Worm (Caenorhabditis elegans): ENCODE results near the gene nspe-8.

nspe-8 gene

DNA sequence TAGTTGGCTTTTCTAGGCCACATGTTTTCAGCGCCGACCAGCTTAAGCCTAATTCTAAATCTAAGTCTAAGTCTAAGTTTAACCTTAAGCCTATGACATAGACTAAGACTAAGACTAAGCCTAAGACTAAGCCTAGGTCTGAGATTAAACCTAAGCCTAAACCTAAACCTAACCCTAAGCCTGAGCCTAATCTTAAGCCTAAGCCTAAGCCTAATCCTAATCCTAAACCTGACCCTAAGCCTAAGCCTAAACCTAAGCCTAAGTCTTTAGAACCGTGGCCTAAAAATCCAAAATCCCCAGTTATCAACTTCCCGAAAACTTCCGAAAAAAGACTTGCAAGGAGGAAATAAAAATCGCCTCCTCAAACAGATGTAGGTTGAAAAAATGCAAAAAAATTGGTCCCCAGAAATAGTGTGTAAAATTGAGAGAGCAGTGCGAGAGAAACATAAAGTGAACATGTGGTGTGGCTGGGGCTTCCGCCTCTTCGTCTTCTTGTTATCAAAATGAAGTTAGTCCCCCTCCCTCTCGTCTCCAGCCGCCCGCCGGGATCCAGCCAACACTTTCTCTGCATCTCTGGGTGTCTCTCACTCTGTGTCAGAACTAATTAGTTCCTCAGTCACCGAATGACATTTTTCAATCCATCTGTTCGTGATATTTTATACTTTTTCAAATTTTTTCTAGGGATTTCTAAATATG is 38.1 kb upstream of the nspe-8 start (continued):
- TF ChIP-seq vab-7 (GFP tag; IDR thresholded peaks at IDR 0.05), result 0 out of 2 replicates have a peak, but pooled peaks have one; percentile 14
- TF ChIP-seq T20F7.1 (GFP tag; optimal IDR thresholded peaks at IDR 0.05), result no peak

DNA sequence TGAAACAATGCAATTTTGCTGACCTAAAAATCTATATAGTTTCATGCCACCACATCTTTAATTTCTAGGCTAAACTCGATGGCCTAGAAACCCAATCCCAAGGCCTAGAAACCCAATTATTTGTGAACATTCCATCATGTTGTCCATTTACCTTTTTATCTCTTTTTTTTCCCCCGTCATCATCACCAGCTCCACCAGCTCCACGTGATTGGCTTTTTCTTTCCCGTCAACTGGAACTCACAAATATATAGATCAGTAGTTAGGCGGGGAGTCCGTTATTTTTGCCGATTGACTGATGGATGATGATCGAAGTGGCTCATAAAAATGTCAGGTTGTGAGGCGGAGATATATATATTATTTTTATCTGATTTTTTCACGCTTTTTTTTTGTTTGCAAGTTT is 36.7 kb upstream of the nspe-8 start:
- TF ChIP-seq nhr-11 (tag; optimal IDR thresholded peaks at IDR 0.05), result peak; percentile 38
- peak; percentile 9 for TF ChIP-seq hlh-11 (tag; optimal IDR thresholded peaks at IDR 0.05)
- no peak for TF ChIP-seq fkh-10 (GFP tag; optimal IDR thresholded peaks at IDR 0.05)
- peak; percentile 1 for TF ChIP-seq hlh-30 (tag; optimal IDR thresholded peaks at IDR 0.05; ENCODE audit: insufficient read depth)
- TF ChIP-seq ZK546.5 (tag; optimal IDR thresholded peaks at IDR 0.05), result no peak
- TF ChIP-seq unc-130 (GFP tag; optimal IDR thresholded peaks at IDR 0.05), result no peak
- no peak for TF ChIP-seq mxl-2 (GFP tag; conservative IDR thresholded peaks at IDR 0.05)
- peak in 1 of 2 experiments; percentile 67 for TF ChIP-seq daf-16 (GFP tag; optimal IDR thresholded peaks at IDR 0.05)
- no peak for TF ChIP-seq daf-16 (tag; optimal IDR thresholded peaks at IDR 0.05)
- no peak for TF ChIP-seq lin-29 (GFP tag; IDR thresholded peaks at IDR 0.05)
- TF ChIP-seq php-3 (GFP tag; IDR thresholded peaks at IDR 0.05), result no peak
- no peak for TF ChIP-seq lin-1 (GFP tag; IDR thresholded peaks at IDR 0.05)
- no peak for TF ChIP-seq lir-3 (tag; optimal IDR thresholded peaks at IDR 0.05)

DNA sequence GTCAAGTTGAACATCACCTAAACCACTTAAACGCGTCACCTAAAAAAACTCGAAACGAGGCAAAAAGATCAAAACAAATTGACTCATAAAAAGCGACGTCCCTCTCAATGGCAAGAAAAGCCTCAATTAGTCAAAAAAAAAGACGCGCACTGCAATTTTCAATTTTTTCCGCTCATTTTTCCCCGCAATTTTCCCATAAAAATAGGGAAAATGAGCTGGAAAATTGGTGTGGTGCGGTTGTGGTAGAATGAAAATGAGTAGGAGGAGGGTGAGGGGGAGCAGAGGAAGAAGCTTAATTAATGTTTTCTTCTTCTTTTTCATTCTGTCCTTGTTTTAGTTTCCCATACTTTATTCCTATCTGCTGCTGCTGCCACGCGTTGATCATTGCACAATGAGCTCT is 35.9 kb upstream of the nspe-8 start:
- no peak for TF ChIP-seq lin-38 (GFP tag; IDR thresholded peaks at IDR 0.05)

DNA sequence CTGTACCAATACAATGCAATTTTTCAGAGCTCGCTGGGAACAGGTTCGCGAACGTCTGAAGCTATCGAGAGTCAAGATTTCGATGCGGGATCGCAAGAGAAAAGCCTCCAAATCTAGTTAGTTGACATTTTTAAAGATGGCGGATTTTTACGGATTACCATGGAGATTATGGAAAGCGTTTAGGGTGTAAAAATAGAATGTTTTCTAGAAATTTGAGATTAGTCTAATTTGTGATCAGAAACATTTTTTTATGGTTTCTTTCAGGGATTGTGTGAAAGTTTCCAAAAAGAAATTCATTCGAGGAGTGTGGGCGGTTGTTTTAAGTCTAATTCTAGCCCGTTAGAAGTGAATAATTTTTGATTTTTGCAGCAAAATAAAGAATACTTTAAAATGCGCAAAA is 34.1 kb upstream of the nspe-8 start:
- TF ChIP-seq aha-1 (tag), result peak; percentile 74
- no peak for TF ChIP-seq daf-19 (GFP tag; conservative IDR thresholded peaks at IDR 0.05)

ce11 chrII:12654447-12654846 is 32.7 kb upstream of the nspe-8 start, which contains the start of gene rgs-4:
TSS of gene rgs-4 (plus strand) at chrII:12654747.
- TF ChIP-seq ztf-7 (tag; optimal IDR thresholded peaks at IDR 0.05) (no peak), nhr-28 (tag; optimal IDR thresholded peaks at IDR 0.05) (no peak), saeg-2 (GFP tag; IDR thresholded peaks at IDR 0.05) (no peak), snpc-4 (tag; optimal IDR thresholded peaks at IDR 0.05) (no peak), daf-19 (GFP tag; conservative IDR thresholded peaks at IDR 0.05) (no peak), sdz-12 (GFP tag; optimal IDR thresholded peaks at IDR 0.05) (no peak), tra-1 (GFP tag; IDR thresholded peaks at IDR 0.05) (no peak)

DNA sequence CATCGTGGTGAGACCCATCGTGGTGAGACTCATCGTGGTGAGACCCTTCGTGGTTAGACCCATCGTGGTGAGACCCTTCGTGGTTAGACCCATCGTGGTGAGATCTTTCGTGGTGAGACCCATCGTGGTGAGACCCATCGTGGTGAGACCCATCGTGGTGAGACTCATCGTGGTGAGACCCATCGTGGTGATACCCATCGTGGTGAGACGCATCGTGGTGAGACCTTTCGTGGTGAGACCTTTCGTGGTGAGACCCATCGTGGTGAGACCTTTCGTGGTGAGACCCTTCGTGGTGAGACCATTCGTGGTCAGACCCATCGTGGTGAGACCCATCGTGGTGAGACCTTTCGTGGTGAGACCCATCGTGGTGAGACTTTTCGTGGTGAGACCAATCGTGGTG is 29.4 kb upstream of the nspe-8 start:
- TF ChIP-seq set-16 (GFP tag; IDR thresholded peaks at IDR 0.05) (peak; percentile 31; the same call in 1 of the 2 replicates), dmd-8 (GFP tag; IDR thresholded peaks at IDR 0.05) (peak; percentile 77), egl-43 (GFP tag; IDR thresholded peaks at IDR 0.05) (peak; percentile 58; the same call in 1 of the 2 replicates)

- TF ChIP-seq fkh-10 (GFP tag; optimal IDR thresholded peaks at IDR 0.05) (no peak), F37D6.2 (tag; optimal IDR thresholded peaks at IDR 0.05) (no peak), nhr-237 (tag; optimal IDR thresholded peaks at IDR 0.05) (no peak), arid-1 (GFP tag; conservative IDR thresholded peaks at IDR 0.05) (no peak), nhr-42 (GFP tag; IDR thresholded peaks at IDR 0.05) (no peak), ces-1 (GFP tag; optimal IDR thresholded peaks at IDR 0.05) (no peak), lin-13 (GFP tag; optimal IDR thresholded peaks at IDR 0.05) (no peak), zfp-2 (tag; optimal IDR thresholded peaks at IDR 0.05) (no peak), Y75B8A.6 (GFP tag; IDR thresholded peaks at IDR 0.05) (no peak), lin-15B (tag; optimal IDR thresholded peaks at IDR 0.05) (no peak), spr-3 (GFP tag; optimal IDR thresholded peaks at IDR 0.05) (no peak), fos-1 (tag; optimal IDR thresholded peaks at IDR 0.05) (no peak), T20F7.1 (GFP tag; optimal IDR thresholded peaks at IDR 0.05) (no peak), daf-16 (GFP tag; optimal IDR thresholded peaks at IDR 0.05) (no peak), daf-16 (tag; optimal IDR thresholded peaks at IDR 0.05) (no peak)
Measured at ce11 chrII:12640370-12640769, 18.6 kb upstream of the nspe-8 start, which contains the start of gene nhr-235. TSS of gene nhr-235 (plus strand) at chrII:12640670.
